Worm (Caenorhabditis elegans): Measurements from ENCODE around the gene srz-6.

DNA sequence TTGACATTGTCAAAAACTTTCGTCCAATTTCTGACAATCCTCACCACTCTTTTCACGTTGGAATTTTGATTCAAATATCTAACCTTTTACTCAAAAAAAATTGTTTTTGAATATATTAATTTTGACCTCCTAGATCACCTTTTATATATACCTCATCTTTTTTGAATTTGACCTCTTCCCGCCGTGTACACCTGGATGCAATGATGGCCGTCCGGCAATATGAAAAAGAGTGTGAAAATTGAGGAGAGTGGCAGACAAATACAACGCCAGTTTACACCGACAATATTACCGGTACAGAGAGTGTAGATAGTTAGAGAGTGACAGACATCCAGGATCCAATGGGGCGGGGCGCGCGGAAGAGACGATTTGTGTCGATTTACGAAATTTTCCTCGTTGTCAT is 27.6 kb downstream of the srz-6 start, which contains the start of gene ceh-99:
- TF ChIP-seq nhr-76 (tag; optimal IDR thresholded peaks at IDR 0.05) (no peak), R02D3.7 (tag; optimal IDR thresholded peaks at IDR 0.05) (no peak), ZK546.5 (tag; optimal IDR thresholded peaks at IDR 0.05) (no peak), mdl-1 (tag; optimal IDR thresholded peaks at IDR 0.05) (no peak), jun-1 (tag; optimal IDR thresholded peaks at IDR 0.05) (no peak), pha-4 (tag; optimal IDR thresholded peaks at IDR 0.05) (no peak), lsy-12 (tag; optimal IDR thresholded peaks at IDR 0.05) (no peak), nhr-28 (tag; optimal IDR thresholded peaks at IDR 0.05) (no peak), ztf-4 (tag; optimal IDR thresholded peaks at IDR 0.05) (no peak), fkh-2 (tag; optimal IDR thresholded peaks at IDR 0.05) (no peak), ceh-28 (tag; optimal IDR thresholded peaks at IDR 0.05) (no peak), unc-62 (GFP tag; optimal IDR thresholded peaks at IDR 0.05) (no peak), nhr-67 (tag; optimal IDR thresholded peaks at IDR 0.05) (no peak), egl-5 (tag; optimal IDR thresholded peaks at IDR 0.05) (no peak)
